Worm (Caenorhabditis elegans) whole organism, L4 larva: ENCODE data around the gene sto-2.
A peak's percentile ranks its signal among the peaks of the same experiment; 100 is the strongest.

Source experiments
- F10B5.3 ChIP-seq: sonication (generic microtip); optimal IDR thresholded peaks from 2 replicates; lab custom pipeline; 2016; ENCODE audit warnings: mild to moderate bottlenecking, missing genetic modification characterization, missing compliant biosample characterization
- F44E2.7 ChIP-seq: fragments of 200-800 bp; sonication (Bioruptor generic); IDR thresholded peaks from 2 replicates; pipeline ENCODE4 v2.1.2; 2022; ENCODE audit warnings: missing genetic modification characterization, missing compliant biosample characterization
- T20F7.1 ChIP-seq: fragments of 200-800 bp; sonication (Bioruptor generic); optimal IDR thresholded peaks from 2 replicates; lab custom pipeline; 2018; ENCODE audit warnings: mild to moderate bottlenecking, missing genetic modification characterization, missing compliant biosample characterization
- T26A8.4 ChIP-seq: fragments of 200-800 bp; sonication (Bioruptor generic); IDR thresholded peaks from 2 replicates; pipeline ENCODE4 v1.3.6; 2022; ENCODE audit warnings: missing genetic modification characterization, missing compliant biosample characterization
- Y5F2A.4 ChIP-seq: fragments of 200-800 bp; sonication (Bioruptor generic); optimal IDR thresholded peaks from 2 replicates; lab custom pipeline; 2018; ENCODE audit warnings: mild to moderate bottlenecking, missing genetic modification characterization, missing compliant biosample characterization
- Y75B8A.6 ChIP-seq: fragments of 200-800 bp; sonication (Bioruptor generic); IDR thresholded peaks from 2 replicates; pipeline ENCODE4 v1.3.6; 2022; ENCODE audit warnings: missing genetic modification reagents, missing genetic modification characterization, missing compliant biosample characterization
- ZK546.5 ChIP-seq, 2 experiments: sonication (generic microtip); optimal IDR thresholded peaks; 2 replicates each; lab custom pipeline; 2017; ENCODE audit warnings: missing biosample characterization in 2 of 2, missing genetic modification characterization in 2 of 2
- aha-1 ChIP-seq: fragments of 150-350 bp; peaks from one replicate; lab custom pipeline; 2014; ENCODE audit warnings: missing biosample characterization, missing genetic modification characterization
- ceh-28 ChIP-seq: fragments of 150-350 bp; optimal IDR thresholded peaks from 2 replicates; lab custom pipeline; 2014; ENCODE audit warnings: missing biosample characterization, missing genetic modification reagents, missing genetic modification characterization
- ceh-62 ChIP-seq: sonication (generic microtip); optimal IDR thresholded peaks from 2 replicates; lab custom pipeline; 2017; ENCODE audit warnings: missing biosample characterization, missing genetic modification characterization
- ceh-82 ChIP-seq: sonication (generic microtip); optimal IDR thresholded peaks from 2 replicates; lab custom pipeline; 2017; ENCODE audit warnings: missing biosample characterization, missing genetic modification characterization
- daf-16 ChIP-seq, 3 experiments: sonication (generic microtip); optimal IDR thresholded peaks; 2 replicates each; lab custom pipeline; 2016 to 2017; ENCODE audit warnings: missing genetic modification characterization in 3 of 3, missing genetic modification reagents in 3 of 3, mild to moderate bottlenecking in 2 of 3, missing compliant biosample characterization in 2 of 3, missing biosample characterization in 1 of 3, moderate library complexity in 1 of 3
- daf-8 ChIP-seq: fragments of 200-800 bp; sonication (Bioruptor generic); IDR thresholded peaks from 2 replicates; pipeline ENCODE4 v1.3.6; 2022; ENCODE audit warnings: missing genetic modification characterization, missing compliant biosample characterization
- dmd-6 ChIP-seq: fragments of 200-800 bp; sonication (Bioruptor generic); IDR thresholded peaks from 2 replicates; pipeline ENCODE4 v1.3.6; 2022; ENCODE audit warnings: missing genetic modification reagents, missing genetic modification characterization, missing compliant biosample characterization
- dmd-8 ChIP-seq: fragments of 200-800 bp; sonication (Bioruptor generic); IDR thresholded peaks from 2 replicates; pipeline ENCODE4 v1.3.6; 2022; ENCODE audit warnings: missing genetic modification characterization, missing compliant biosample characterization
- dpl-1 ChIP-seq: fragments of 150-350 bp; optimal IDR thresholded peaks from 2 replicates; lab custom pipeline; 2014; ENCODE audit warnings: missing biosample characterization, missing genetic modification reagents, missing genetic modification characterization
- dve-1 ChIP-seq: sonication (generic microtip); optimal IDR thresholded peaks from 2 replicates; lab custom pipeline; 2017; ENCODE audit warnings: antibody characterized with exemption, mild to moderate bottlenecking, missing genetic modification characterization, missing compliant biosample characterization; ENCODE audit not compliant: insufficient read depth
- egl-27 ChIP-seq: sonication (generic microtip); optimal IDR thresholded peaks from 3 replicates; lab custom pipeline; 2017; ENCODE audit warnings: missing biosample characterization, missing genetic modification reagents, missing genetic modification characterization
- egl-43 ChIP-seq: fragments of 200-800 bp; sonication (Bioruptor generic); IDR thresholded peaks from 2 replicates; pipeline ENCODE4 v1.3.6; 2022; ENCODE audit warnings: missing genetic modification reagents, missing genetic modification characterization, missing compliant biosample characterization
- gei-8 ChIP-seq: fragments of 200-800 bp; sonication (Bioruptor generic); optimal IDR thresholded peaks from 2 replicates; lab custom pipeline; 2018; ENCODE audit warnings: mild to moderate bottlenecking, missing genetic modification characterization, missing compliant biosample characterization
- lim-7 ChIP-seq: fragments of 200-800 bp; sonication (Bioruptor generic); IDR thresholded peaks from 2 replicates; pipeline ENCODE4 v1.3.6; 2022; ENCODE audit warnings: missing genetic modification characterization, missing compliant biosample characterization
- lin-13 ChIP-seq: fragments of 150-350 bp; optimal IDR thresholded peaks from 2 replicates; lab custom pipeline; 2014; ENCODE audit warnings: missing biosample characterization, missing genetic modification reagents, missing genetic modification characterization
- lin-29 ChIP-seq: fragments of 200-800 bp; sonication (Bioruptor generic); IDR thresholded peaks from 2 replicates; pipeline ENCODE4 v1.3.6; 2022; ENCODE audit warnings: missing genetic modification reagents, missing genetic modification characterization, missing compliant biosample characterization
- lin-38 ChIP-seq: fragments of 200-800 bp; sonication (Bioruptor generic); IDR thresholded peaks from 2 replicates; pipeline ENCODE4 v1.3.6; 2022; ENCODE audit warnings: missing genetic modification reagents, missing genetic modification characterization, missing compliant biosample characterization
- lin-39 ChIP-seq: fragments of 150-350 bp; optimal IDR thresholded peaks from 2 replicates; lab custom pipeline; 2014; ENCODE audit warnings: missing biosample characterization, missing genetic modification reagents, missing genetic modification characterization
- mdl-1 ChIP-seq, 2 experiments: fragments of 150-350 bp in 1 of 2; sonication (generic microtip) in 1 of 2; optimal IDR thresholded peaks; 2 replicates each; lab custom pipeline; 2014 to 2017; ENCODE audit warnings: missing biosample characterization in 2 of 2, missing genetic modification characterization in 2 of 2
- mes-2 ChIP-seq: sonication (generic microtip); optimal IDR thresholded peaks from 2 replicates; lab custom pipeline; 2016; ENCODE audit warnings: missing genotype, mild to moderate bottlenecking, missing genetic modification characterization, missing compliant biosample characterization; ENCODE audit not compliant: poor library complexity, severe bottlenecking
- mxl-2 ChIP-seq: fragments of 200-800 bp; sonication (Bioruptor generic); conservative IDR thresholded peaks from 2 replicates; pipeline ENCODE4 v1.3.6; 2022; ENCODE audit warnings: missing genetic modification reagents, missing genetic modification characterization, missing compliant biosample characterization
- nhr-102 ChIP-seq: sonication (generic microtip); optimal IDR thresholded peaks from 2 replicates; lab custom pipeline; 2016; ENCODE audit warnings: mild to moderate bottlenecking, missing genetic modification characterization, moderate library complexity, missing compliant biosample characterization
- nhr-111 ChIP-seq: fragments of 200-800 bp; sonication (Bioruptor generic); optimal IDR thresholded peaks from 2 replicates; lab custom pipeline; 2018; ENCODE audit warnings: mild to moderate bottlenecking, missing genetic modification characterization, missing compliant biosample characterization
- nhr-237 ChIP-seq: sonication (generic microtip); optimal IDR thresholded peaks from 2 replicates; lab custom pipeline; 2017; ENCODE audit warnings: missing biosample characterization, missing genetic modification characterization
- nhr-28 ChIP-seq: fragments of 150-350 bp; optimal IDR thresholded peaks from 2 replicates; lab custom pipeline; 2014; ENCODE audit warnings: missing biosample characterization, missing genetic modification characterization
- nhr-41 ChIP-seq: fragments of 200-800 bp; sonication (Bioruptor generic); IDR thresholded peaks from 2 replicates; pipeline ENCODE4 v1.3.6; 2022; ENCODE audit warnings: missing genetic modification reagents, missing genetic modification characterization, missing compliant biosample characterization
- nhr-48 ChIP-seq: sonication (generic microtip); optimal IDR thresholded peaks from 2 replicates; lab custom pipeline; 2016; ENCODE audit warnings: mild to moderate bottlenecking, missing genetic modification characterization, missing compliant biosample characterization
- nhr-77 ChIP-seq: fragments of 150-350 bp; optimal IDR thresholded peaks from 2 replicates; lab custom pipeline; 2014; ENCODE audit warnings: missing biosample characterization, missing genetic modification characterization
- pqm-1 ChIP-seq: sonication (generic microtip); optimal IDR thresholded peaks from 2 replicates; lab custom pipeline; 2017; ENCODE audit warnings: missing biosample characterization, missing genetic modification characterization
- sdz-12 ChIP-seq: fragments of 200-800 bp; sonication (Bioruptor generic); optimal IDR thresholded peaks from 2 replicates; lab custom pipeline; 2018; ENCODE audit warnings: mild to moderate bottlenecking, missing genetic modification characterization, missing compliant biosample characterization
- skn-1 ChIP-seq: fragments of 150-350 bp; optimal IDR thresholded peaks from 2 replicates; lab custom pipeline; 2014; ENCODE audit warnings: missing biosample characterization, missing genetic modification characterization
- snpc-1.2 ChIP-seq: fragments of 200-800 bp; sonication (Bioruptor generic); IDR thresholded peaks from 2 replicates; pipeline ENCODE4 v1.3.6; 2022; ENCODE audit warnings: missing genetic modification reagents, missing genetic modification characterization, missing compliant biosample characterization
- snpc-4 ChIP-seq: fragments of 150-350 bp; optimal IDR thresholded peaks from 2 replicates; lab custom pipeline; 2014; ENCODE audit warnings: missing biosample characterization, missing genetic modification characterization
- tag-97 ChIP-seq: fragments of 200-800 bp; sonication (Bioruptor generic); IDR thresholded peaks from 2 replicates; pipeline ENCODE4 v1.3.6; 2022; ENCODE audit warnings: missing genetic modification characterization, missing compliant biosample characterization
- unc-39 ChIP-seq: sonication (generic microtip); optimal IDR thresholded peaks from 2 replicates; lab custom pipeline; 2017; ENCODE audit warnings: missing biosample characterization, missing genetic modification characterization
- unc-62 ChIP-seq, 3 experiments: fragments of 150-350 bp in 1 of 3; sonication (generic microtip); optimal IDR thresholded peaks in 2 of 3; peaks in 1 of 3; 1 replicate in 1 of 3; 2 replicates in 2 of 3; lab custom pipeline; 2014 to 2017; ENCODE audit warnings: missing biosample characterization in 3 of 3, missing genetic modification characterization in 3 of 3, missing genetic modification reagents in 3 of 3, missing genotype in 1 of 3
- vab-7 ChIP-seq: fragments of 200-800 bp; sonication (Bioruptor generic); IDR thresholded peaks from 2 replicates; pipeline ENCODE4 v1.3.6; 2022; ENCODE audit warnings: missing genetic modification reagents, missing genetic modification characterization, missing compliant biosample characterization
- zfp-2 ChIP-seq: sonication (generic microtip); optimal IDR thresholded peaks from 2 replicates; lab custom pipeline; 2016; ENCODE audit warnings: mild to moderate bottlenecking, missing genetic modification characterization, missing compliant biosample characterization
- zip-11 ChIP-seq: fragments of 200-800 bp; sonication (Bioruptor generic); IDR thresholded peaks from 2 replicates; pipeline ENCODE4 v1.3.6; 2022; ENCODE audit warnings: missing genetic modification characterization, missing compliant biosample characterization
- ztf-11 ChIP-seq: fragments of 150-350 bp; optimal IDR thresholded peaks from 2 replicates; lab custom pipeline; 2014; ENCODE audit warnings: missing biosample characterization, missing genetic modification characterization

sto-2 gene

DNA sequence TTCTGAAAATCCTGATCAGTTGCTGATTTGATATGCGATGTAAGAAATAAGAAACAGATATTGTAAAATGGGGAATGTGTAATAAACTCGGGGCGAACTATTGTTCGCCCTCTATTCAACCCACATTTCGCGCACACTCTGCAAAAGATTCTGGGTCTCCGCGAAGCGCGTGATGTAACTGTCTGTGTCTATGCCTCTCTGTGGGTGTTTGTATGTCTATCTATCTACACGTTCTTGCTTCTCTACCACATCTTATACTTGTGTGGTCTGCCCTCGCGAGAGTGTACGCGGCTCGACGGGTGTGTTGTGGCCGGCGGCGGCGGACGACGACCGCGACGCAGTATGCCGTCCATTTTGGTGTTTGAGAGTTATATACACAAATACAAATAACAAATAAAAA is 13.3 kb upstream of the sto-2 start (continued):
- no peak for TF ChIP-seq ceh-62 (tag; lab: Kevin White, UChicago)
- TF ChIP-seq snpc-4 (tag; lab: Kevin White, UChicago) = no peak
- no peak for TF ChIP-seq F10B5.3 (tag; lab: Kevin White, UChicago)
- TF ChIP-seq unc-39 = no peak
- TF ChIP-seq lin-29 (GFP tag; lab: Robert Waterston, UW) = no peak
- TF ChIP-seq snpc-1.2 = no peak
- no peak for TF ChIP-seq dmd-8
- TF ChIP-seq tag-97 (GFP tag; lab: Robert Waterston, UW) = no peak
- TF ChIP-seq mdl-1 (tag; optimal IDR thresholded peaks at IDR 0.05; lab: Kevin White, UChicago) = peak; percentile 46 to 92
- TF ChIP-seq Y75B8A.6 (GFP tag; lab: Robert Waterston, UW) = no peak
- TF ChIP-seq lim-7 (GFP tag; lab: Robert Waterston, UW) = 0 out of 2 replicates have a peak, but pooled peaks have one; percentile 5
- no peak for TF ChIP-seq mxl-2 (GFP tag; lab: Robert Waterston, UW)
- no peak for TF ChIP-seq sdz-12 (GFP tag; lab: Kevin White, UChicago)
- no peak for TF ChIP-seq T20F7.1 (GFP tag; lab: Kevin White, UChicago)
- no peak for TF ChIP-seq F44E2.7 (GFP tag; lab: Robert Waterston, UW)
- no peak for TF ChIP-seq ceh-28 (tag; lab: Kevin White, UChicago)
- TF ChIP-seq zfp-2 (tag; lab: Kevin White, UChicago) = no peak
- TF ChIP-seq ztf-11 (tag; lab: Kevin White, UChicago) = no peak
- TF ChIP-seq ceh-82 (tag; lab: Kevin White, UChicago) = no peak
- TF ChIP-seq dve-1 (tag; lab: Kevin White, UChicago) = peak; percentile 68
- no peak for TF ChIP-seq vab-7
- TF ChIP-seq nhr-48 (tag; lab: Kevin White, UChicago) = peak; percentile 28
- no peak for TF ChIP-seq ZK546.5 (tag; optimal IDR thresholded peaks at IDR 0.05; lab: Kevin White, UChicago)
- TF ChIP-seq aha-1 (tag; lab: Kevin White, UChicago) = peak; percentile 93
- TF ChIP-seq egl-43 (GFP tag; lab: Robert Waterston, UW) = no peak
- TF ChIP-seq gei-8 (GFP tag; lab: Kevin White, UChicago) = no peak
- peak; percentile 81 for TF ChIP-seq mes-2
- no peak for TF ChIP-seq nhr-41 (GFP tag; lab: Robert Waterston, UW)
- TF ChIP-seq zip-11 (GFP tag; lab: Robert Waterston, UW) = no peak
- TF ChIP-seq lin-39 (tag; lab: Kevin White, UChicago) = no peak
- TF ChIP-seq pqm-1 = peak; percentile 6
- TF ChIP-seq nhr-237 (tag; lab: Kevin White, UChicago) = no peak

DNA sequence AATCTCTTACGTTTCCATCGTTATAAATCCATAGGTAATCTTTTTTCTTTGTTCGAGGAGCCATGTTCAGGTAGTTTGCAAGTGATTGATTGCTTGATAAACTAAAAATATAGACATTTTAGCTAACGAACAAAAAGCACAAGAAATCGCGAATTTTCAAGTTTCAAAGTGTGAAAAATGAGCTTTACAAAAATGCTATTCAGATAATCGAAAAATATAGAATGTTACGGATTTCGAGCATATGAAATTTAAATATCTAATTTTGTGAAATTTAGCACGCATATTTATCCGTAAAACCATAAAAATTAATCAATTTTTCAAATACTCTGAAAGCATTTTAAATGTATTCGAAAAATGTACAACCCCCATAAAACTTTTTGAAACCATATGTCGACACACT is 12.2 kb upstream of the sto-2 start, which contains the start of gene C26B9.6:
Gene C26B9.6 (minus strand): TSS at position 101 of the 400 bp plus-strand sequence.
- no peak for TF ChIP-seq daf-8
- no peak for TF ChIP-seq T26A8.4 (GFP tag; lab: Robert Waterston, UW)

ce11 chrX:5330765-5331164 is 7.6 kb upstream of the sto-2 start:
- TF ChIP-seq unc-62 (GFP tag; optimal IDR thresholded peaks at IDR 0.05 in 1 of 2; lab: Kevin White, UChicago) = peak in 1 of 2 experiments; percentile 67
- no peak for TF ChIP-seq unc-62 (tag; optimal IDR thresholded peaks at IDR 0.05; lab: Kevin White, UChicago)
- TF ChIP-seq dpl-1 (GFP tag; lab: Kevin White, UChicago) = no peak

ce11 chrX:5329236-5329635 is 6.0 kb upstream of the sto-2 start, which contains the start of gene C26B9.5:
TSS of gene C26B9.5 (plus strand) at chrX:5329479.
- TF ChIP-seq pqm-1 (peak; percentile 63), nhr-111 (GFP tag; lab: Kevin White, UChicago) (no peak), dve-1 (tag; lab: Kevin White, UChicago) (peak; percentile 48), ceh-28 (tag; lab: Kevin White, UChicago) (no peak), nhr-77 (tag; lab: Kevin White, UChicago) (no peak), Y5F2A.4 (GFP tag; lab: Kevin White, UChicago) (no peak), gei-8 (GFP tag; lab: Kevin White, UChicago) (no peak), dmd-6 (peak; percentile 48), nhr-28 (tag; lab: Kevin White, UChicago) (peak; percentile 23), skn-1 (no peak), ceh-82 (tag; lab: Kevin White, UChicago) (no peak), egl-27 (tag; lab: Kevin White, UChicago) (no peak), dmd-8 (no peak), lin-38 (GFP tag; lab: Robert Waterston, UW) (no peak), nhr-102 (tag; lab: Kevin White, UChicago) (no peak), lin-13 (GFP tag; lab: Kevin White, UChicago) (no peak), daf-16 (GFP tag; optimal IDR thresholded peaks at IDR 0.05; lab: Kevin White, UChicago) (no peak), daf-16 (tag; optimal IDR thresholded peaks at IDR 0.05; lab: Kevin White, UChicago) (peak; percentile 40), mxl-2 (GFP tag; lab: Robert Waterston, UW) (no peak)
